Fruit fly (Drosophila melanogaster): Measurements from ENCODE around the gene Trxr2.

Gene Trxr2

dm6 chr3L:22586401-22587161 lies 36.6 kb downstream of the Trxr2 start:
- TF ChIP-seq Met (GFP tag; optimal IDR thresholded peaks at IDR 0.05) (no peak), dac (GFP tag; optimal IDR thresholded peaks at IDR 0.05) (no peak), CG6792 (GFP tag; optimal IDR thresholded peaks at IDR 0.05) (no peak), CG10631 (GFP tag; optimal IDR thresholded peaks at IDR 0.05) (no peak)

dm6 chr3L:22587890-22588645 lies 38.0 kb downstream of the Trxr2 start:
- no peak for TF ChIP-seq Hr38 (GFP tag; optimal IDR thresholded peaks at IDR 0.05)
- no peak for TF ChIP-seq ss (GFP tag; optimal IDR thresholded peaks at IDR 0.05)
- no peak for TF ChIP-seq CG8319 (GFP tag; optimal IDR thresholded peaks at IDR 0.05)
- TF ChIP-seq CG6854 (GFP tag; optimal IDR thresholded peaks at IDR 0.05) = no peak
- no peak for TF ChIP-seq Eip93F (GFP tag; optimal IDR thresholded peaks at IDR 0.05)
- no peak for TF ChIP-seq dsx (GFP tag; optimal IDR thresholded peaks at IDR 0.05; ENCODE audit: poor library complexity, severe bottlenecking)
- TF ChIP-seq net (GFP tag; optimal IDR thresholded peaks at IDR 0.05) = no peak
- no peak for TF ChIP-seq Sox15 (GFP tag; optimal IDR thresholded peaks at IDR 0.05)
- TF ChIP-seq CG10669 (GFP tag; optimal IDR thresholded peaks at IDR 0.05) = no peak

dm6 chr3L:22589135-22589534 lies 39.1 kb downstream of the Trxr2 start:
- TF ChIP-seq CG8632 (GFP tag; optimal IDR thresholded peaks at IDR 0.05) = no peak
- TF ChIP-seq Ets21C (GFP tag; optimal IDR thresholded peaks at IDR 0.05) = no peak
- TF ChIP-seq dsx (GFP tag; optimal IDR thresholded peaks at IDR 0.05; ENCODE audit: poor library complexity, severe bottlenecking) = no peak
- no peak for TF ChIP-seq CG32006 (GFP tag; optimal IDR thresholded peaks at IDR 0.05)
- TF ChIP-seq dac (GFP tag; optimal IDR thresholded peaks at IDR 0.05) = no peak
- TF ChIP-seq cyc (GFP tag; optimal IDR thresholded peaks at IDR 0.05) = no peak
- no peak for TF ChIP-seq Blimp-1 (GFP tag; optimal IDR thresholded peaks at IDR 0.05)
- no peak for TF ChIP-seq CG6276 (GFP tag; optimal IDR thresholded peaks at IDR 0.05)
- no peak for TF ChIP-seq CG6808 (GFP tag; optimal IDR thresholded peaks at IDR 0.05)
- TF ChIP-seq acj6 (GFP tag; optimal IDR thresholded peaks at IDR 0.05) = no peak
- no peak for TF ChIP-seq pdm3 (GFP tag; optimal IDR thresholded peaks at IDR 0.05)

Measured in whole organism, prepupa.